Fruit fly (Drosophila melanogaster): ENCODE data around the gene CG4565.

The CG4565 gene

dm6 chr3R:10849515-10849973 is 3.0 kb upstream of the CG4565 start, which contains the start of gene CG42394 (continued):
- TF ChIP-seq Drgx (GFP tag; IDR thresholded peaks at IDR 0.05), result peak; percentile 95
- peak; percentile 83 for TF ChIP-seq Optix (GFP tag; IDR thresholded peaks at IDR 0.05)
- peak; percentile 80 for TF ChIP-seq YL-1 (GFP tag; optimal IDR thresholded peaks at IDR 0.05)
- no peak for TF ChIP-seq hbn (GFP tag; IDR thresholded peaks at IDR 0.05; ENCODE audit: partially characterized antibody)
- TF ChIP-seq Oli (tag; optimal IDR thresholded peaks at IDR 0.05), result peak; percentile 95
- TF ChIP-seq tup (GFP tag; optimal IDR thresholded peaks at IDR 0.05), result peak; percentile 79
- TF ChIP-seq CG43689 (GFP tag; IDR thresholded peaks at IDR 0.05), result peak; percentile 39; the same call in 1 of the 2 replicates
- peak; percentile 85 for TF ChIP-seq CG13123 (GFP tag; optimal IDR thresholded peaks at IDR 0.05)
- peak; percentile 95 for TF ChIP-seq sob (GFP tag; IDR thresholded peaks at IDR 0.05)
- peak; percentile 92 for TF ChIP-seq oc (tag; optimal IDR thresholded peaks at IDR 0.05)
- peak; percentile 96 for TF ChIP-seq Blimp-1 (GFP tag; optimal IDR thresholded peaks at IDR 0.05)
- TF ChIP-seq CG15073 (GFP tag; optimal IDR thresholded peaks at IDR 0.05), result peak; percentile 53
- peak; percentile 76 for TF ChIP-seq CG30020 (tag; optimal IDR thresholded peaks at IDR 0.05)
- TF ChIP-seq Dek (tag; optimal IDR thresholded peaks at IDR 0.05), result peak; percentile 91
- peak; percentile 94 for TF ChIP-seq CG15696 (tag; optimal IDR thresholded peaks at IDR 0.05)
- peak; percentile 90 for TF ChIP-seq B-H1 (GFP tag; IDR thresholded peaks at IDR 0.05)
- peak; percentile 12 for TF ChIP-seq wek (GFP tag; optimal IDR thresholded peaks at IDR 0.05)
- TF ChIP-seq repo (GFP tag; optimal IDR thresholded peaks at IDR 0.05), result peak; percentile 39
- TF ChIP-seq dati (GFP tag; IDR thresholded peaks at IDR 0.05), result peak; percentile 85; the same call in 1 of the 2 replicates
- peak; percentile 95 for TF ChIP-seq stc (GFP tag; IDR thresholded peaks at IDR 0.05)
- peak; percentile 2 for TF ChIP-seq zf30C (GFP tag; optimal IDR thresholded peaks at IDR 0.05)
- TF ChIP-seq ssp (GFP tag; IDR thresholded peaks at IDR 0.05), result peak; percentile 78
- TF ChIP-seq nom (GFP tag; optimal IDR thresholded peaks at IDR 0.05), result peak; percentile 78
- peak; percentile 85 for TF ChIP-seq MBD-R2 (GFP tag; IDR thresholded peaks at IDR 0.05)
- TF ChIP-seq eve (GFP tag; optimal IDR thresholded peaks at IDR 0.05), result peak in 1 of 2 experiments; percentile 67
- no peak for TF ChIP-seq sna (GFP tag; IDR thresholded peaks at IDR 0.05; ENCODE audit: partially characterized antibody)
- peak; percentile 93 to 95 for TF ChIP-seq bsh (GFP tag; optimal IDR thresholded peaks at IDR 0.05)
- TF ChIP-seq CG10431 (GFP tag; optimal IDR thresholded peaks at IDR 0.05), result peak; percentile 79
- TF ChIP-seq PHDP (tag; optimal IDR thresholded peaks at IDR 0.05), result peak; percentile 95
- TF ChIP-seq CG8924 (tag; optimal IDR thresholded peaks at IDR 0.05), result peak; percentile 97
- TF ChIP-seq CG7357 (GFP tag; IDR thresholded peaks at IDR 0.05), result peak; percentile 75
- peak; percentile 25 for TF ChIP-seq CG9797 (GFP tag; optimal IDR thresholded peaks at IDR 0.05)
- TF ChIP-seq rib (GFP tag; IDR thresholded peaks at IDR 0.05), result peak; percentile 90
- peak; percentile 93 for TF ChIP-seq CG18619 (GFP tag; optimal IDR thresholded peaks at IDR 0.05)
- TF ChIP-seq schlank (tag; optimal IDR thresholded peaks at IDR 0.05), result peak; percentile 70
- 0 out of 3 replicates have a peak, but pooled peaks have one; percentile 41 for TF ChIP-seq CG16813 (GFP tag; IDR thresholded peaks at IDR 0.05; ENCODE audit: partially characterized antibody)
- TF ChIP-seq dpn (GFP tag; optimal IDR thresholded peaks at IDR 0.05), result peak; percentile 66 to 92
- peak; percentile 90 for TF ChIP-seq CG9437 (GFP tag; optimal IDR thresholded peaks at IDR 0.05)
- no peak for TF ChIP-seq pan (optimal IDR thresholded peaks at IDR 0.05)
- peak in 1 of 2 experiments; percentile 93 for TF ChIP-seq pan (GFP tag; optimal IDR thresholded peaks at IDR 0.05 in 1 of 2, IDR thresholded peaks at IDR 0.05 in 1 of 2)
- peak; percentile 86 for TF ChIP-seq CG4328 (GFP tag; optimal IDR thresholded peaks at IDR 0.05)
- peak; percentile 84 for TF ChIP-seq Hsf (GFP tag; optimal IDR thresholded peaks at IDR 0.05)
- TF ChIP-seq trem (tag; optimal IDR thresholded peaks at IDR 0.05), result peak; percentile 95
- peak; percentile 67 for TF ChIP-seq CG4617 (GFP tag; optimal IDR thresholded peaks at IDR 0.05; ENCODE audit: borderline replicate concordance)
- no peak for TF ChIP-seq CG34376 (GFP tag; optimal IDR thresholded peaks at IDR 0.05)
- TF ChIP-seq Nf-YC (tag; optimal IDR thresholded peaks at IDR 0.05), result peak; percentile 84
- peak; percentile 90 for TF ChIP-seq CG11247 (GFP tag; IDR thresholded peaks at IDR 0.05)
- peak; percentile 83 for TF ChIP-seq CG9817 (tag; optimal IDR thresholded peaks at IDR 0.05)
- no peak for TF ChIP-seq ash1 (GFP tag; optimal IDR thresholded peaks at IDR 0.05)
- TF ChIP-seq jing (GFP tag; optimal IDR thresholded peaks at IDR 0.05), result peak; percentile 73

Data from whole organism, embryonic.